Fruit fly (Drosophila melanogaster): ENCODE data around the gene CG43725.

- TF ChIP-seq CG3065 (GFP tag; optimal IDR thresholded peaks at IDR 0.05): no peak
- TF ChIP-seq CG31441 (GFP tag; IDR thresholded peaks at IDR 0.05): no peak
- no peak for TF ChIP-seq Dad (GFP tag; optimal IDR thresholded peaks at IDR 0.05)
- no peak for TF ChIP-seq abd-A (tag; optimal IDR thresholded peaks at IDR 0.05)
- TF ChIP-seq NC2α (GFP tag; optimal IDR thresholded peaks at IDR 0.05): no peak
- TF ChIP-seq sc (optimal IDR thresholded peaks at IDR 0.05): no peak
- no peak for TF ChIP-seq sc (GFP tag; optimal IDR thresholded peaks at IDR 0.05)
- TF ChIP-seq CG4707 (GFP tag; optimal IDR thresholded peaks at IDR 0.05): no peak
- TF ChIP-seq fd64A (GFP tag; optimal IDR thresholded peaks at IDR 0.05): no peak
- no peak for TF ChIP-seq CG18619 (GFP tag; optimal IDR thresholded peaks at IDR 0.05)
- TF ChIP-seq caup (GFP tag; optimal IDR thresholded peaks at IDR 0.05; ENCODE audit: severe bottlenecking): no peak
- TF ChIP-seq Myb (GFP tag; optimal IDR thresholded peaks at IDR 0.05): no peak
- TF ChIP-seq mirr (GFP tag; optimal IDR thresholded peaks at IDR 0.05): no peak
- TF ChIP-seq CG11723 (GFP tag; optimal IDR thresholded peaks at IDR 0.05): no peak
- no peak for TF ChIP-seq CG7271 (tag; optimal IDR thresholded peaks at IDR 0.05)
Measured at dm6 chr2L:11053018-11053807, 22.1 kb upstream of the CG43725 start.
